Worm (Caenorhabditis elegans): Measurements from ENCODE around the gene ndub-11.

DNA sequence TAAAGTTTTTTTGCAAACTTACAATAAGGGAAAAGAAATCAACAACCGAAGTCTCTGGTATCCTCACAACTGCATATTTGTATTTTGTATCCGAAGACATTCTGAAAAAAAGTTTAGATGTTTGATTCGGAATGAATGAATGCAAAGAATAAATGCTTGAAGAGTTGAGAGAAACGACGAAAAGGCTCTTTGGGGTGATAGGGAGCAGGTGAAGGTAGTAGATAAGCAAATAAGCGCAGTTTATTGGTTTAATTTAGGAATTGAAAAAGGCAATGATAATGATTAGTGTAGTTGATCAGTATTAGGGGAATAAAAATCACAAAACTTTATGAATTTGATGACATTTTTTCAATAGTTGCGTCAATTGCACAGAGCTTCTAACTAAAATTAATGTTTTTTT, 43.5 kb downstream of the ndub-11 start, which contains the start of gene nsy-7:
- TF ChIP-seq flt-1 (GFP tag; IDR thresholded peaks at IDR 0.05) (no peak), klf-2 (GFP tag; conservative IDR thresholded peaks at IDR 0.05) (no peak), ref-1 (GFP tag; conservative IDR thresholded peaks at IDR 0.05) (no peak), T22C8.4 (GFP tag; IDR thresholded peaks at IDR 0.05) (no peak), ztf-23 (GFP tag; IDR thresholded peaks at IDR 0.05) (no peak), med-1 (GFP tag; optimal IDR thresholded peaks at IDR 0.05; ENCODE audit: insufficient read depth) (no peak), ztf-29 (GFP tag; IDR thresholded peaks at IDR 0.05) (no peak), cog-1 (tag; optimal IDR thresholded peaks at IDR 0.05) (no peak), tab-1 (GFP tag; IDR thresholded peaks at IDR 0.05) (no peak)
